Worm (Caenorhabditis elegans) whole organism, young adult: Measurements from ENCODE around the gene srg-58.

Experiments used
- C06A6.2 ChIP-seq: fragments of 200-800 bp; sonication (Bioruptor generic); conservative IDR thresholded peaks from 2 replicates; pipeline ENCODE4 v1.3.6; 2022; ENCODE audit warnings: missing genetic modification characterization, missing compliant biosample characterization
- ccch-3 ChIP-seq: fragments of 200-800 bp; sonication (Bioruptor generic); optimal IDR thresholded peaks from 2 replicates; lab custom pipeline; 2018; ENCODE audit warnings: mild to moderate bottlenecking, missing genetic modification characterization, missing compliant biosample characterization
- ceh-58 ChIP-seq: fragments of 200-800 bp; sonication (Bioruptor generic); IDR thresholded peaks from 2 replicates; pipeline ENCODE4 v1.3.6; 2022; ENCODE audit warnings: missing genetic modification characterization, missing compliant biosample characterization
- chd-7 ChIP-seq: sonication (generic microtip); optimal IDR thresholded peaks from 2 replicates; lab custom pipeline; 2016; ENCODE audit warnings: mild to moderate bottlenecking, missing genetic modification characterization, moderate library complexity, missing compliant biosample characterization
- dox-1 ChIP-seq: fragments of 200-800 bp; sonication (Bioruptor generic); IDR thresholded peaks from 2 replicates; pipeline ENCODE4 v1.3.6; 2022; ENCODE audit warnings: missing genetic modification reagents, missing genetic modification characterization, missing compliant biosample characterization
- egl-18 ChIP-seq: fragments of 200-800 bp; sonication (Bioruptor generic); IDR thresholded peaks from 2 replicates; pipeline ENCODE4 v1.3.6; 2022; ENCODE audit warnings: missing genetic modification reagents, missing genetic modification characterization, missing compliant biosample characterization
- ets-4 ChIP-seq: fragments of 200-800 bp; sonication (Bioruptor generic); optimal IDR thresholded peaks from 2 replicates; lab custom pipeline; 2018; ENCODE audit warnings: mild to moderate bottlenecking, missing genetic modification characterization, missing compliant biosample characterization
- fkh-3 ChIP-seq: sonication (generic microtip); optimal IDR thresholded peaks from 2 replicates; lab custom pipeline; 2016; ENCODE audit warnings: mild to moderate bottlenecking, missing genetic modification characterization, missing compliant biosample characterization
- hmg-20 ChIP-seq: fragments of 200-800 bp; sonication (Bioruptor generic); IDR thresholded peaks from 2 replicates; pipeline ENCODE4 v1.3.6; 2022; ENCODE audit warnings: missing genetic modification reagents, missing genetic modification characterization, missing compliant biosample characterization
- lin-35 ChIP-seq, 3 experiments: fragments of 150-350 bp in 2 of 3; sonication (generic microtip) in 1 of 3; optimal IDR thresholded peaks; 2 replicates each; lab custom pipeline; 2014 to 2018; ENCODE audit warnings: missing biosample characterization in 3 of 3, missing genetic modification characterization in 3 of 3, missing genetic modification reagents in 3 of 3
- madf-3 ChIP-seq: fragments of 200-800 bp; sonication (Bioruptor generic); IDR thresholded peaks from 2 replicates; pipeline ENCODE4 v1.3.6; 2022; ENCODE audit warnings: missing genetic modification reagents, missing genetic modification characterization, missing compliant biosample characterization
- nhr-179 ChIP-seq: sonication (generic microtip); optimal IDR thresholded peaks from 2 replicates; lab custom pipeline; 2016; ENCODE audit warnings: mild to moderate bottlenecking, missing genetic modification characterization, missing compliant biosample characterization
- xnd-1 ChIP-seq: sonication (generic microtip); optimal IDR thresholded peaks from 2 replicates; lab custom pipeline; 2016; ENCODE audit warnings: missing genotype, missing genetic modification reagents, missing genetic modification characterization, missing compliant biosample characterization

Gene srg-58

DNA sequence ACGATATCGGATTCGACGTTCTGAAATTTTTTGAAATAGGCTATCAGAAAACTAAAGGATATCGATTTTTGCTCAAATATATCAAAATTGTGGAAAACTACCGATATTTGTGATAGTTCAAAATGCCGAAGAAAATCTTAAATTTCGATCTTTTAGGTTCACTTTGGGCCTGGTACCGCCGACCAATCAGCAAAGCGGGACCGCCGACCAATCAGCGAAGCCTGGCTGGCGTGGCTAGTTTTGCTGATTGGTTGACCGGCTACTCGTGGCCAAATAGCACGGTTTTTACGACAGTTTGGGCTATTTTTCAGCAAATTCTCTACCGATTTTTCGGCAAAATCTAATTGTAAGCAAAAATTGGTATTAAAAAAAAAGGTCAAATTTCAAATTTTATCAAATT lies 49.2 kb downstream of the srg-58 start:
- no peak for TF ChIP-seq ets-4 (GFP tag; lab: Kevin White, UChicago)
- TF ChIP-seq xnd-1: no peak
- TF ChIP-seq nhr-179: no peak
- no peak for TF ChIP-seq madf-3 (GFP tag; lab: Robert Waterston, UW)
- TF ChIP-seq ccch-3: no peak
- TF ChIP-seq C06A6.2 (GFP tag; lab: Robert Waterston, UW): no peak
- TF ChIP-seq egl-18 (GFP tag; lab: Robert Waterston, UW): no peak
- no peak for TF ChIP-seq fkh-3
- no peak for TF ChIP-seq dox-1 (GFP tag; lab: Robert Waterston, UW)
- TF ChIP-seq hmg-20 (GFP tag; lab: Robert Waterston, UW): no peak
- TF ChIP-seq chd-7: no peak
- no peak for TF ChIP-seq lin-35 (GFP tag; optimal IDR thresholded peaks at IDR 0.05; lab: Kevin White, UChicago)
- no peak for TF ChIP-seq ceh-58 (GFP tag; lab: Robert Waterston, UW)
